Worm (Caenorhabditis elegans) whole organism, early embryonic: Measurements from ENCODE around the gene ZK688.5.

Experiments
- B0310.2 ChIP-seq: sonication (generic microtip); optimal IDR thresholded peaks from 2 replicates; lab custom pipeline; 2016; ENCODE audit warnings: mild to moderate bottlenecking, missing genetic modification characterization, missing compliant biosample characterization
- aly-1 ChIP-seq: sonication (generic microtip); optimal IDR thresholded peaks from 2 replicates; lab custom pipeline; 2016; ENCODE audit warnings: missing genetic modification characterization, missing compliant biosample characterization
- ama-1 ChIP-seq: fragments of 150-350 bp; optimal IDR thresholded peaks from 2 replicates; lab custom pipeline; 2014
- ceh-36 ChIP-seq: sonication (generic microtip); optimal IDR thresholded peaks from 2 replicates; lab custom pipeline; 2016; ENCODE audit warnings: missing genetic modification characterization, inconsistent platforms, missing compliant biosample characterization
- scrt-1 ChIP-seq: fragments of 200-800 bp; sonication (Bioruptor generic); IDR thresholded peaks from 2 replicates; pipeline ENCODE4 v1.3.6; 2022; ENCODE audit warnings: missing genetic modification characterization, missing compliant biosample characterization

DNA sequence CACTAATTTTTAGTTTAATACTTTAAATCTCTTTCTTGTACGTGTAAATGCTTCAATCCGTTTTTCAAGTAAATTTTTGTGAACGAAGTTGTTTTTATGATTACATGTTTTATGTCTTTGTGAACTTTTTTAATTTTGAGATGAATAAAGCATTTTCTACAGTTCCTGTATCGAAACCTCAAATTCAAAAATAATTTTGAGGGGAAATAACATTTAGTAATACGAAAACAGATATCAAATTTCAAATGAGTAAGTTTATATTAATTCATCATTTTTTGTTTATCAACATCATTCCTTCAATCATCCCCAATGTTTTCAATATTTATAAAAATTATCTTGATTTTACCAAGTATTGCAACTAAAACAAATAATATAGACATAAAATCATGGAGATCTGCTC, 46.1 kb upstream of the ZK688.5 start, which contains the start of gene C29E4.10:
- TF ChIP-seq ceh-36 (tag; lab: Kevin White, UChicago), result no peak
- no peak for TF ChIP-seq aly-1
- no peak for TF ChIP-seq scrt-1
- no peak for TF ChIP-seq ama-1 (lab: Kevin White, UChicago)
- TF ChIP-seq B0310.2 (tag; lab: Kevin White, UChicago), result no peak
